Fruit fly (Drosophila melanogaster) whole organism, wandering third instar larva: ENCODE results near the gene Ibf2.

Experiments used
- Abd-B ChIP-seq: fragments of >200 bp; optimal IDR thresholded peaks from 2 replicates; lab custom pipeline; 2017; ENCODE audit warnings: missing biosample characterization, missing genetic modification characterization
- Dfd ChIP-seq: fragments of >200 bp; optimal IDR thresholded peaks from 2 replicates; lab custom pipeline; 2017; ENCODE audit warnings: missing biosample characterization, missing genetic modification characterization
- GATAd ChIP-seq: sonication (Bioruptor generic); optimal IDR thresholded peaks from 2 replicates; lab custom pipeline; 2016; ENCODE audit warnings: missing biosample characterization, missing genetic modification characterization
- Hnf4 ChIP-seq: fragments of 200-800 bp; sonication (Bioruptor generic); optimal IDR thresholded peaks from 2 replicates; lab custom pipeline; 2016; ENCODE audit warnings: missing biosample characterization, mild to moderate bottlenecking, missing genetic modification characterization
- Myc ChIP-seq: fragments of >200 bp; optimal IDR thresholded peaks from 2 replicates; lab custom pipeline; 2017
- brk ChIP-seq: fragments of 200-800 bp; sonication (Bioruptor generic); optimal IDR thresholded peaks from 2 replicates; lab custom pipeline; 2016; ENCODE audit warnings: missing biosample characterization, mild to moderate bottlenecking, missing genetic modification characterization
- h ChIP-seq: fragments of 200-800 bp; sonication (Bioruptor generic); optimal IDR thresholded peaks from 3 replicates; lab custom pipeline; 2016; ENCODE audit warnings: missing biosample characterization, mild to moderate bottlenecking, missing genetic modification characterization
- jim ChIP-seq: fragments of 175-275, 200-325 bp; sonication (Bioruptor generic); optimal IDR thresholded peaks from 2 replicates; lab custom pipeline; 2016; ENCODE audit warnings: missing biosample characterization, mild to moderate bottlenecking, missing genetic modification characterization
- lola ChIP-seq: fragments of >200 bp; optimal IDR thresholded peaks from 2 replicates; lab custom pipeline; 2017; ENCODE audit warnings: missing biosample characterization, missing genetic modification characterization
- pan ChIP-seq: fragments of >200 bp; optimal IDR thresholded peaks from 2 replicates; lab custom pipeline; 2017
- psq ChIP-seq: fragments of 200-800 bp; sonication (Bioruptor generic); optimal IDR thresholded peaks from 3 replicates; lab custom pipeline; 2017; ENCODE audit warnings: missing biosample characterization, mild to moderate bottlenecking, missing genetic modification characterization, moderate library complexity
- rgr ChIP-seq: fragments of 200-800 bp; sonication (Bioruptor generic); optimal IDR thresholded peaks from 3 replicates; lab custom pipeline; 2016; ENCODE audit warnings: missing biosample characterization, mild to moderate bottlenecking, missing genetic modification characterization
- usp ChIP-seq: fragments of >200 bp; optimal IDR thresholded peaks from 2 replicates; lab custom pipeline; 2017; ENCODE audit warnings: missing biosample characterization, missing genetic modification characterization

DNA sequence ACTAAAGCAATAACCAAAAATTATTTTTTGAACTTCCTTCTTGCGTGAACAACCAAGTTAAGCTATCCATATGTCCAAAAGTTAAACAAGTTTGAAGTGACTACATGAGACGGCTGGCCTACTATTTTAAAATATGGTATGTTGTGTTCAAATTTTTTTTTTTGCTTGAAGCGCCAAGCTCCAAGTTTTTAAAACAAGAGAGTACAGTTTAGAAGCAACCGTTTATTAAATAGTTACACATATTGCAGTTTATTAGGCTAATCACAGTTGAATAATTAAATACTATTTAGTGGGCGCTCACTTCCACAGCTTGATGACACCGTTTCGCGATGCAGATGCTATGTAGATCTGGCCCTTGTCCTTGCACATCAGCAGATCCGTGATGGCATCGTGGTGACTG lies 17.7 kb downstream of the Ibf2 start, which contains the start of gene D1:
- TF ChIP-seq Myc (no peak), Abd-B (GFP tag; lab: Kevin White, UChicago) (no peak), rgr (no peak), brk (GFP tag; lab: Kevin White, UChicago) (no peak), pan (lab: Kevin White, UChicago) (no peak), jim (GFP tag; lab: Kevin White, UChicago) (no peak), GATAd (GFP tag; lab: Kevin White, UChicago) (no peak), Dfd (GFP tag; lab: Kevin White, UChicago) (no peak), psq (GFP tag; lab: Kevin White, UChicago) (no peak), h (no peak), lola (GFP tag; lab: Kevin White, UChicago) (no peak), Hnf4 (no peak), usp (GFP tag; lab: Kevin White, UChicago) (no peak)
